Worm (Caenorhabditis elegans) whole organism, mixed stage, embryonic: ENCODE measurements around the gene pqn-42.

Experiments used
- ces-1 ChIP-seq: fragments of 150-350 bp; optimal IDR thresholded peaks from 2 replicates; lab custom pipeline; 2014; ENCODE audit warnings: missing biosample characterization, missing genetic modification reagents, missing genetic modification characterization
- elt-3 ChIP-seq: fragments of 150-350 bp; optimal IDR thresholded peaks from 2 replicates; lab custom pipeline; 2014; ENCODE audit warnings: missing biosample characterization, missing genetic modification characterization
- lin-13 ChIP-seq: fragments of 150-350 bp; optimal IDR thresholded peaks from 2 replicates; lab custom pipeline; 2014; ENCODE audit warnings: missing biosample characterization, missing genetic modification characterization
- nhr-12 ChIP-seq: fragments of 150-350 bp; optimal IDR thresholded peaks from 2 replicates; lab custom pipeline; 2014; ENCODE audit warnings: missing biosample characterization, missing genetic modification characterization
- unc-120 ChIP-seq: sonication (generic microtip); optimal IDR thresholded peaks from 2 replicates; lab custom pipeline; 2017; ENCODE audit warnings: missing genetic modification characterization, missing compliant biosample characterization; ENCODE audit not compliant: poor library complexity, severe bottlenecking

ce11 chrII:2445164-2445563 lies 13.6 kb downstream of the pqn-42 start:
- no peak for TF ChIP-seq ces-1 (GFP tag; lab: Kevin White, UChicago)
- no peak for TF ChIP-seq lin-13
- TF ChIP-seq unc-120 = no peak
- no peak for TF ChIP-seq elt-3
- no peak for TF ChIP-seq nhr-12
